Worm (Caenorhabditis elegans): ENCODE measurements around the gene mrpl-40.

DNA sequence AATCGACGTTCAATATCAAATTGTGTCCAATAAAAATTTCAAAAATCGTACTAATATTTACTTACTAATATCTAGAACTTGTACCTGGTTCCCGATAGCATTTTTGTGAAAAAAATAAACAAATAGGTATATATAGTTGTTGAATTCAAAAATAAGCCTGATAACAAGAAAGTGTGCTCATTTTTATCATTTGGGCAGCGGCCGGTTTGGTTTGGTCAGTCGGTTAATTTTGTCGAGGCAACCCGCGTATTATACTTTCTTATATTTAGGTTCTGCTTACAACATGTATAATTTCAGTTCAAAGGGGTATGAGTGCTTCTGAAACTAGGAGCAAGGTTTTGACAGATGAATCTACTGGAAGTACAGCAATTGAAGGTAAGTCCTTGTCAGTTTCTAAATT is 43.3 kb downstream of the mrpl-40 start, which contains the start of the genes nhr-280 and C29F9.2:
- TF ChIP-seq nhr-10 (tag; optimal IDR thresholded peaks at IDR 0.05) (no peak), R02D3.7 (tag; optimal IDR thresholded peaks at IDR 0.05) (no peak), mdl-1 (tag; optimal IDR thresholded peaks at IDR 0.05) (no peak), nhr-6 (tag; optimal IDR thresholded peaks at IDR 0.05) (no peak), nhr-25 (tag; optimal IDR thresholded peaks at IDR 0.05) (no peak)
